Fruit fly (Drosophila melanogaster) whole organism, embryonic: ENCODE data around the gene CG43179.

Experiments used
- Antp ChIP-seq: fragments of 200-800 bp; sonication (Bioruptor generic); optimal IDR thresholded peaks from 3 replicates; lab custom pipeline; 2016; ENCODE audit warnings: missing biosample characterization, missing genetic modification characterization
- Atf-2 ChIP-seq: fragments of 200-800 bp; sonication (Bioruptor generic); optimal IDR thresholded peaks from 2 replicates; lab custom pipeline; 2016; ENCODE audit warnings: missing biosample characterization, missing genetic modification characterization
- CG10654 ChIP-seq: fragments of 200-800 bp; sonication (Bioruptor generic); optimal IDR thresholded peaks from 2 replicates; lab custom pipeline; 2016; ENCODE audit warnings: missing biosample characterization, missing genetic modification characterization
- CG1603 ChIP-seq: fragments of 200-800 bp; sonication (Bioruptor generic); optimal IDR thresholded peaks from 2 replicates; lab custom pipeline; 2019; ENCODE audit warnings: missing biosample characterization, mild to moderate bottlenecking, missing genetic modification characterization, moderate library complexity
- CG16813 ChIP-seq: fragments of 200-800 bp; sonication (Bioruptor generic); IDR thresholded peaks from 3 replicates; pipeline ENCODE4 v1.3.6; 2022; ENCODE audit warnings: missing biosample characterization, missing genetic modification characterization; ENCODE audit not compliant: partially characterized antibody
- CG17829 ChIP-seq: fragments of 200-800 bp; optimal IDR thresholded peaks from 2 replicates; lab custom pipeline; 2019; ENCODE audit warnings: missing biosample characterization, mild to moderate bottlenecking, missing genetic modification characterization, moderate library complexity
- CG1792 ChIP-seq: fragments of 200-800 bp; sonication (Bioruptor generic); optimal IDR thresholded peaks from 2 replicates; lab custom pipeline; 2016; ENCODE audit warnings: missing biosample characterization, missing genetic modification characterization
- CG18262 ChIP-seq: fragments of 200-800 bp; optimal IDR thresholded peaks from 3 replicates; lab custom pipeline; 2019; ENCODE audit warnings: missing biosample characterization, mild to moderate bottlenecking, missing genetic modification characterization, moderate library complexity
- CG18476 ChIP-seq: fragments of 200-800 bp; sonication (Bioruptor generic); optimal IDR thresholded peaks from 2 replicates; lab custom pipeline; 2016; ENCODE audit warnings: missing biosample characterization, mild to moderate bottlenecking, missing genetic modification characterization
- CG2116 ChIP-seq: fragments of 200-800 bp; sonication (Bioruptor generic); optimal IDR thresholded peaks from 3 replicates; lab custom pipeline; 2018; ENCODE audit warnings: missing biosample characterization, mild to moderate bottlenecking, missing genetic modification characterization
- CG2875 ChIP-seq: fragments of 200-800 bp; sonication (Bioruptor generic); optimal IDR thresholded peaks from 2 replicates; lab custom pipeline; 2017; ENCODE audit warnings: missing biosample characterization, mild to moderate bottlenecking, missing genetic modification characterization, missing genetic modification reagents
- CG31388 ChIP-seq: fragments of 200-800 bp; sonication (Bioruptor generic); optimal IDR thresholded peaks from 2 replicates; lab custom pipeline; 2016; ENCODE audit warnings: missing biosample characterization, missing genetic modification characterization
- CG3407 ChIP-seq: fragments of 200-800 bp; sonication (Bioruptor generic); optimal IDR thresholded peaks from 2 replicates; lab custom pipeline; 2018; ENCODE audit warnings: missing biosample characterization, mild to moderate bottlenecking, missing genetic modification characterization
- CG4424 ChIP-seq: fragments of 200-800 bp; sonication (Bioruptor generic); optimal IDR thresholded peaks from 3 replicates; lab custom pipeline; 2016; ENCODE audit warnings: missing biosample characterization, missing genetic modification characterization
- CG4617 ChIP-seq: fragments of 200-800 bp; sonication (Bioruptor generic); optimal IDR thresholded peaks from 3 replicates; lab custom pipeline; 2016; ENCODE audit warnings: missing biosample characterization, missing genetic modification characterization, borderline replicate concordance
- CG6689 ChIP-seq: fragments of 200-800 bp; sonication (Bioruptor generic); IDR thresholded peaks from 2 replicates; pipeline ENCODE4 v1.3.6; 2022; ENCODE audit warnings: missing biosample characterization, missing genetic modification characterization
- CG7928 ChIP-seq: fragments of 200-800 bp; sonication (Bioruptor generic); optimal IDR thresholded peaks from 2 replicates; lab custom pipeline; 2017; ENCODE audit warnings: missing biosample characterization, mild to moderate bottlenecking, missing genetic modification characterization
- CG8944 ChIP-seq: fragments of 200-800 bp; sonication (Bioruptor generic); optimal IDR thresholded peaks from 3 replicates; lab custom pipeline; 2016; ENCODE audit warnings: missing biosample characterization, missing genetic modification characterization
- CG9215 ChIP-seq: fragments of 200-800 bp; sonication (Bioruptor generic); IDR thresholded peaks from 2 replicates; pipeline ENCODE4 v1.3.6; 2022; ENCODE audit warnings: missing biosample characterization, missing genetic modification characterization
- CG9817 ChIP-seq: fragments of 200-800 bp; sonication (Bioruptor generic); optimal IDR thresholded peaks from 2 replicates; lab custom pipeline; 2018; ENCODE audit warnings: missing biosample characterization, mild to moderate bottlenecking, missing genetic modification characterization, moderate library complexity
- CrebB ChIP-seq: fragments of 200-800 bp; sonication (Bioruptor generic); optimal IDR thresholded peaks from 3 replicates; lab custom pipeline; 2018; ENCODE audit warnings: missing biosample characterization, mild to moderate bottlenecking, missing genetic modification characterization
- Doc3 ChIP-seq: fragments of 200-800 bp; sonication (Bioruptor generic); IDR thresholded peaks from 3 replicates; pipeline ENCODE4 v1.3.6; 2022; ENCODE audit warnings: missing biosample characterization, missing genetic modification characterization; ENCODE audit not compliant: partially characterized antibody
- E2f1 ChIP-seq: fragments of 200-800 bp; sonication (Bioruptor generic); IDR thresholded peaks from 2 replicates; pipeline ENCODE4 v1.3.6; 2022; ENCODE audit warnings: missing biosample characterization, missing genetic modification characterization
- HLH3B ChIP-seq: fragments of 200-800 bp; sonication (Bioruptor generic); IDR thresholded peaks from 2 replicates; pipeline ENCODE4 v1.3.6; 2022; ENCODE audit warnings: missing biosample characterization, missing genetic modification characterization
- HmgD ChIP-seq: fragments of 200-800 bp; sonication (Bioruptor generic); optimal IDR thresholded peaks from 3 replicates; lab custom pipeline; 2016; ENCODE audit warnings: missing biosample characterization, missing genetic modification characterization
- Hr78 ChIP-seq, 2 experiments: fragments of 200-800 bp in 1 of 2; fragments of >200 bp in 1 of 2; sonication (Bioruptor generic) in 1 of 2; optimal IDR thresholded peaks; 2 replicates each; lab custom pipeline; 2017 to 2019; ENCODE audit warnings: missing biosample characterization in 2 of 2, missing genetic modification characterization in 2 of 2, mild to moderate bottlenecking in 1 of 2, moderate library complexity in 1 of 2
- Lim3 ChIP-seq: fragments of 200-800 bp; sonication (Bioruptor generic); IDR thresholded peaks from 2 replicates; pipeline ENCODE4 v1.3.6; 2022; ENCODE audit warnings: missing biosample characterization, missing genetic modification characterization
- MTF-1 ChIP-seq: fragments of 200-800 bp; sonication (Bioruptor generic); optimal IDR thresholded peaks from 2 replicates; lab custom pipeline; 2018; ENCODE audit warnings: missing biosample characterization, mild to moderate bottlenecking, missing genetic modification characterization, borderline replicate concordance
- Myb ChIP-seq: fragments of 200-800 bp; sonication (Bioruptor generic); optimal IDR thresholded peaks from 2 replicates; lab custom pipeline; 2016; ENCODE audit warnings: missing biosample characterization, missing genetic modification characterization
- NC2β ChIP-seq: fragments of 200-800 bp; sonication (Bioruptor generic); optimal IDR thresholded peaks from 2 replicates; lab custom pipeline; 2016; ENCODE audit warnings: missing biosample characterization, missing genetic modification characterization
- Neu2 ChIP-seq: fragments of 200-800 bp; sonication (Bioruptor generic); optimal IDR thresholded peaks from 3 replicates; lab custom pipeline; 2016; ENCODE audit warnings: missing biosample characterization, missing genetic modification characterization, borderline replicate concordance
- NfI ChIP-seq: fragments of 200-800 bp; sonication (Bioruptor generic); optimal IDR thresholded peaks from 3 replicates; lab custom pipeline; 2018; ENCODE audit warnings: missing biosample characterization, mild to moderate bottlenecking, missing genetic modification characterization, moderate library complexity
- Side ChIP-seq: fragments of 200-800 bp; sonication (Bioruptor generic); optimal IDR thresholded peaks from 2 replicates; lab custom pipeline; 2016; ENCODE audit warnings: missing biosample characterization, missing genetic modification characterization
- Sox100B ChIP-seq: fragments of 200-800 bp; sonication (Bioruptor generic); optimal IDR thresholded peaks from 3 replicates; lab custom pipeline; 2018; ENCODE audit warnings: missing biosample characterization, mild to moderate bottlenecking, missing genetic modification characterization
- Stat92E ChIP-seq, 3 experiments: fragments of >200 bp in 2 of 3; fragments of 200-800 bp in 1 of 3; sonication (Bioruptor generic) in 1 of 3; optimal IDR thresholded peaks; 2 replicates each; lab custom pipeline; 2017 to 2019; ENCODE audit warnings: missing biosample characterization in 3 of 3, missing genetic modification characterization in 3 of 3, mild to moderate bottlenecking in 1 of 3, moderate library complexity in 1 of 3
- Taf1 ChIP-seq: fragments of 200-800 bp; sonication (Bioruptor generic); IDR thresholded peaks from 2 replicates; pipeline ENCODE4 v1.3.6; 2022; ENCODE audit warnings: missing biosample characterization, missing genetic modification characterization
- Xrp1 ChIP-seq: fragments of 200-800 bp; sonication (Bioruptor generic); IDR thresholded peaks from 2 replicates; pipeline ENCODE4 v1.3.6; 2022; ENCODE audit warnings: missing biosample characterization, missing genetic modification characterization
- emc ChIP-seq: fragments of 200-800 bp; sonication (Bioruptor generic); optimal IDR thresholded peaks from 2 replicates; lab custom pipeline; 2016; ENCODE audit warnings: missing biosample characterization, missing genetic modification characterization
- en ChIP-seq: fragments of 200-800 bp; sonication (Bioruptor generic); optimal IDR thresholded peaks from 2 replicates; lab custom pipeline; 2016; ENCODE audit warnings: missing biosample characterization, missing genetic modification characterization
- fd3F ChIP-seq: fragments of 200-800 bp; sonication (Bioruptor generic); optimal IDR thresholded peaks from 2 replicates; lab custom pipeline; 2018; ENCODE audit warnings: missing biosample characterization, mild to moderate bottlenecking, missing genetic modification characterization, moderate library complexity
- gsb ChIP-seq: fragments of 200-800 bp; sonication (Bioruptor generic); IDR thresholded peaks from 2 replicates; pipeline ENCODE4 v1.3.6; 2022; ENCODE audit warnings: missing biosample characterization, missing genetic modification characterization
- maf-S ChIP-seq: fragments of 200-800 bp; sonication (Bioruptor generic); optimal IDR thresholded peaks from 2 replicates; lab custom pipeline; 2016; ENCODE audit warnings: missing biosample characterization, missing genetic modification characterization
- nau ChIP-seq: fragments of 200-800 bp; sonication (Bioruptor generic); optimal IDR thresholded peaks from 3 replicates; lab custom pipeline; 2017; ENCODE audit warnings: missing biosample characterization, mild to moderate bottlenecking, missing genetic modification characterization, missing genetic modification reagents
- seq ChIP-seq: fragments of 200-800 bp; sonication (Bioruptor generic); IDR thresholded peaks from 2 replicates; pipeline ENCODE4 v1.3.6; 2022; ENCODE audit warnings: missing biosample characterization, missing genetic modification characterization
- sima ChIP-seq: fragments of 200-800 bp; sonication (Bioruptor generic); optimal IDR thresholded peaks from 2 replicates; lab custom pipeline; 2016; ENCODE audit warnings: missing biosample characterization, missing genetic modification characterization
- stc ChIP-seq: fragments of 200-800 bp; sonication (Bioruptor generic); IDR thresholded peaks from 2 replicates; pipeline ENCODE4 v1.3.6; 2022; ENCODE audit warnings: missing biosample characterization, missing genetic modification characterization
- tgo ChIP-seq: fragments of 200-800 bp; sonication (Bioruptor generic); IDR thresholded peaks from 3 replicates; pipeline ENCODE4 v1.3.6; 2022; ENCODE audit warnings: missing biosample characterization, missing genetic modification characterization
- ttk ChIP-seq: fragments of 200-800 bp; sonication (Bioruptor generic); IDR thresholded peaks from 2 replicates; pipeline ENCODE4 v2.1.2; 2022; ENCODE audit warnings: missing biosample characterization, missing genetic modification characterization
- tup ChIP-seq: fragments of 200-800 bp; sonication (Bioruptor generic); optimal IDR thresholded peaks from 2 replicates; lab custom pipeline; 2016; ENCODE audit warnings: missing biosample characterization, mild to moderate bottlenecking, missing genetic modification characterization, moderate library complexity
- vfl ChIP-seq: fragments of 200-800 bp; sonication (Bioruptor generic); optimal IDR thresholded peaks from 2 replicates; lab custom pipeline; 2016; ENCODE audit warnings: missing biosample characterization, missing genetic modification characterization

The CG43179 gene

dm6 chr3R:14279311-14279998 is 23.5 kb downstream of the CG43179 start (continued):
- TF ChIP-seq seq (GFP tag; lab: Robert Waterston, UW) (no peak), emc (GFP tag; lab: Kevin White, UChicago) (no peak), CG31388 (GFP tag; lab: Kevin White, UChicago) (no peak), maf-S (GFP tag; lab: Kevin White, UChicago) (no peak), CG3407 (GFP tag; lab: Kevin White, UChicago) (no peak), CG17829 (tag; lab: Kevin White, UChicago) (peak; percentile 45), CG7928 (GFP tag; lab: Kevin White, UChicago) (no peak), ttk (no peak), tgo (GFP tag; lab: Robert Waterston, UW) (peak; percentile 28; the same call in 1 of the 3 replicates), Atf-2 (GFP tag; lab: Kevin White, UChicago) (no peak), fd3F (GFP tag; lab: Kevin White, UChicago) (no peak), Stat92E (GFP tag; optimal IDR thresholded peaks at IDR 0.05; lab: Kevin White, UChicago) (no peak), CG6689 (0 out of 2 replicates have a peak, but pooled peaks have one; percentile 19), Xrp1 (GFP tag; lab: Robert Waterston, UW) (peak; percentile 58), sima (no peak), Sox100B (peak; percentile 39), gsb (GFP tag; lab: Robert Waterston, UW) (no peak), Doc3 (GFP tag; lab: Robert Waterston, UW) (no peak), nau (GFP tag; lab: Kevin White, UChicago) (no peak), CG2116 (no peak), Myb (GFP tag; lab: Kevin White, UChicago) (no peak), NC2β (GFP tag; lab: Kevin White, UChicago) (no peak), HLH3B (GFP tag; lab: Robert Waterston, UW) (0 out of 2 replicates have a peak, but pooled peaks have one; percentile 18), HmgD (GFP tag; lab: Kevin White, UChicago) (no peak), CG9215 (GFP tag; lab: Robert Waterston, UW) (0 out of 2 replicates have a peak, but pooled peaks have one; percentile 15), CG18476 (no peak), vfl (GFP tag; lab: Kevin White, UChicago) (no peak), tup (GFP tag; lab: Kevin White, UChicago) (no peak), CG18262 (tag; lab: Kevin White, UChicago) (peak; percentile 40), MTF-1 (GFP tag; lab: Kevin White, UChicago) (no peak), CG4424 (GFP tag; lab: Kevin White, UChicago) (peak; percentile 13), CG8944 (no peak), NfI (GFP tag; lab: Kevin White, UChicago) (no peak), CG4617 (GFP tag; lab: Kevin White, UChicago) (no peak), Taf1 (GFP tag; lab: Robert Waterston, UW) (no peak), Hr78 (GFP tag; optimal IDR thresholded peaks at IDR 0.05; lab: Kevin White, UChicago) (no peak), en (GFP tag; lab: Kevin White, UChicago) (no peak), CG1792 (GFP tag; lab: Kevin White, UChicago) (no peak), Lim3 (no peak), Side (GFP tag; lab: Kevin White, UChicago) (no peak), CG10654 (GFP tag; lab: Kevin White, UChicago) (no peak), CG16813 (no peak), stc (GFP tag; lab: Robert Waterston, UW) (peak; percentile 9; the same call in 1 of the 2 replicates), E2f1 (no peak), CrebB (tag; lab: Kevin White, UChicago) (no peak), CG9817 (tag; lab: Kevin White, UChicago) (no peak), CG2875 (GFP tag; lab: Kevin White, UChicago) (peak; percentile 18), CG1603 (no peak), Antp (GFP tag; lab: Kevin White, UChicago) (no peak), Neu2 (GFP tag; lab: Kevin White, UChicago) (no peak)
